Fruit fly (Drosophila melanogaster) whole organism, embryonic: ENCODE measurements around the gene mTerf3.

Source experiments
- Atf6 ChIP-seq: fragments of 200-800 bp; sonication (Bioruptor generic); IDR thresholded peaks from 2 replicates; pipeline ENCODE4 v1.3.6; 2022; ENCODE audit warnings: missing biosample characterization, missing genetic modification characterization
- Bdp1 ChIP-seq: fragments of 200-800 bp; sonication (Bioruptor generic); optimal IDR thresholded peaks from 3 replicates; lab custom pipeline; 2016; ENCODE audit warnings: missing biosample characterization, missing genetic modification characterization
- CG11504 ChIP-seq: fragments of 200-800 bp; sonication (Bioruptor generic); optimal IDR thresholded peaks from 3 replicates; lab custom pipeline; 2019; ENCODE audit warnings: missing biosample characterization, mild to moderate bottlenecking, missing genetic modification characterization, moderate library complexity
- CG12071 ChIP-seq: fragments of 200-800 bp; sonication (Bioruptor generic); optimal IDR thresholded peaks from 3 replicates; lab custom pipeline; 2018; ENCODE audit warnings: missing biosample characterization, mild to moderate bottlenecking, missing genetic modification characterization
- CG12391 ChIP-seq: fragments of 200-800 bp; sonication (Bioruptor generic); optimal IDR thresholded peaks from 3 replicates; lab custom pipeline; 2018; ENCODE audit warnings: missing biosample characterization, mild to moderate bottlenecking, missing genetic modification characterization, moderate library complexity
- CG13424 ChIP-seq: fragments of 200-800 bp; sonication (Bioruptor generic); optimal IDR thresholded peaks from 2 replicates; lab custom pipeline; 2019; ENCODE audit warnings: missing biosample characterization, mild to moderate bottlenecking, missing genetic modification characterization, moderate library complexity
- CG15073 ChIP-seq: fragments of 200-800 bp; sonication (Bioruptor generic); optimal IDR thresholded peaks from 2 replicates; lab custom pipeline; 2016; ENCODE audit warnings: missing biosample characterization, missing genetic modification characterization
- CG15514 ChIP-seq: fragments of 200-800 bp; sonication (Bioruptor generic); optimal IDR thresholded peaks from 3 replicates; lab custom pipeline; 2017; ENCODE audit warnings: missing biosample characterization, missing genetic modification characterization, mild to moderate bottlenecking, moderate library complexity, missing genetic modification reagents
- CG17186 ChIP-seq: fragments of 200-800 bp; sonication (Bioruptor generic); optimal IDR thresholded peaks from 3 replicates; lab custom pipeline; 2017; ENCODE audit warnings: missing biosample characterization, missing genetic modification reagents, missing genetic modification characterization
- CG18011 ChIP-seq: fragments of 200-800 bp; sonication (Bioruptor generic); optimal IDR thresholded peaks from 2 replicates; lab custom pipeline; 2017; ENCODE audit warnings: missing biosample characterization, missing genetic modification characterization, mild to moderate bottlenecking, moderate library complexity, missing genotype
- CG3065 ChIP-seq: fragments of 200-800 bp; sonication (Bioruptor generic); optimal IDR thresholded peaks from 2 replicates; lab custom pipeline; 2016; ENCODE audit warnings: missing biosample characterization, missing genetic modification characterization
- CG31388 ChIP-seq: fragments of 200-800 bp; sonication (Bioruptor generic); optimal IDR thresholded peaks from 2 replicates; lab custom pipeline; 2016; ENCODE audit warnings: missing biosample characterization, missing genetic modification characterization
- CG32532 ChIP-seq: fragments of 200-800 bp; sonication (Bioruptor generic); IDR thresholded peaks from 2 replicates; pipeline ENCODE4 v1.3.6; 2022; ENCODE audit warnings: missing biosample characterization, missing genetic modification characterization
- CG34422 ChIP-seq: fragments of 200-800 bp; sonication (Bioruptor generic); IDR thresholded peaks from 3 replicates; pipeline ENCODE4 v1.3.6; 2022; ENCODE audit warnings: missing biosample characterization, missing genetic modification characterization
- CG6654 ChIP-seq: fragments of 200-800 bp; sonication (Bioruptor generic); optimal IDR thresholded peaks from 2 replicates; lab custom pipeline; 2017; ENCODE audit warnings: missing biosample characterization, mild to moderate bottlenecking, missing genetic modification characterization
- CG7357 ChIP-seq: fragments of 200-800 bp; sonication (Bioruptor generic); IDR thresholded peaks from 3 replicates; pipeline ENCODE4 v1.3.6; 2022; ENCODE audit warnings: missing biosample characterization, missing genetic modification characterization
- CG7745 ChIP-seq: fragments of 200-800 bp; sonication (Bioruptor generic); optimal IDR thresholded peaks from 2 replicates; lab custom pipeline; 2018; ENCODE audit warnings: missing biosample characterization, mild to moderate bottlenecking, missing genetic modification characterization, moderate library complexity
- CG9215 ChIP-seq: fragments of 200-800 bp; sonication (Bioruptor generic); IDR thresholded peaks from 2 replicates; pipeline ENCODE4 v1.3.6; 2022; ENCODE audit warnings: missing biosample characterization, missing genetic modification characterization
- CG9797 ChIP-seq: fragments of 200-800 bp; sonication (Bioruptor generic); optimal IDR thresholded peaks from 3 replicates; lab custom pipeline; 2018; ENCODE audit warnings: missing biosample characterization, mild to moderate bottlenecking, missing genetic modification characterization
- CG9876 ChIP-seq: fragments of 200-800 bp; sonication (Bioruptor generic); optimal IDR thresholded peaks from 2 replicates; lab custom pipeline; 2016; ENCODE audit warnings: missing biosample characterization, missing genetic modification characterization
- CG9932 ChIP-seq: fragments of 200-800 bp; sonication (Bioruptor generic); IDR thresholded peaks from 2 replicates; pipeline ENCODE4 v1.3.6; 2022; ENCODE audit warnings: missing biosample characterization, missing genetic modification characterization
- Camta ChIP-seq: fragments of 200-800 bp; sonication (Bioruptor generic); optimal IDR thresholded peaks from 2 replicates; lab custom pipeline; 2016; ENCODE audit warnings: missing biosample characterization, missing genetic modification characterization
- CkIIα-i1 ChIP-seq: fragments of 200-800 bp; sonication (Bioruptor generic); IDR thresholded peaks from 2 replicates; pipeline ENCODE4 v1.3.6; 2022; ENCODE audit warnings: missing biosample characterization, missing genetic modification characterization
- ERR ChIP-seq: fragments of 200-800 bp; sonication (Bioruptor generic); optimal IDR thresholded peaks from 2 replicates; lab custom pipeline; 2016; ENCODE audit warnings: missing biosample characterization, missing genetic modification characterization
- Lim3 ChIP-seq: fragments of 200-800 bp; sonication (Bioruptor generic); IDR thresholded peaks from 2 replicates; pipeline ENCODE4 v1.3.6; 2022; ENCODE audit warnings: missing biosample characterization, missing genetic modification characterization
- Meics ChIP-seq: fragments of 200-800 bp; sonication (Bioruptor generic); optimal IDR thresholded peaks from 2 replicates; lab custom pipeline; 2017; ENCODE audit warnings: missing biosample characterization, mild to moderate bottlenecking, missing genetic modification characterization
- Side ChIP-seq: fragments of 200-800 bp; sonication (Bioruptor generic); optimal IDR thresholded peaks from 2 replicates; lab custom pipeline; 2016; ENCODE audit warnings: missing biosample characterization, missing genetic modification characterization
- Six4 ChIP-seq: fragments of 200-800 bp; sonication (Bioruptor generic); optimal IDR thresholded peaks from 2 replicates; lab custom pipeline; 2016; ENCODE audit warnings: missing biosample characterization, missing genetic modification characterization
- Ssrp ChIP-seq: fragments of 200-800 bp; sonication (Bioruptor generic); optimal IDR thresholded peaks from 2 replicates; lab custom pipeline; 2018; ENCODE audit warnings: missing biosample characterization, mild to moderate bottlenecking, missing genetic modification characterization, moderate library complexity
- ase ChIP-seq: fragments of 200-800 bp; sonication (Bioruptor generic); IDR thresholded peaks from 3 replicates; pipeline ENCODE4 v1.3.6; 2022; ENCODE audit warnings: missing biosample characterization, missing genetic modification characterization
- bbx ChIP-seq: fragments of 200-800 bp; sonication (Bioruptor generic); IDR thresholded peaks from 2 replicates; pipeline ENCODE4 v1.3.6; 2022; ENCODE audit warnings: missing biosample characterization, missing genetic modification characterization; ENCODE audit not compliant: partially characterized antibody
- bowl ChIP-seq: fragments of 200-800 bp; sonication (Bioruptor generic); IDR thresholded peaks from 2 replicates; pipeline ENCODE4 v1.3.6; 2022; ENCODE audit warnings: missing biosample characterization, missing genetic modification characterization
- br ChIP-seq: fragments of >200 bp; optimal IDR thresholded peaks from 2 replicates; lab custom pipeline; 2017
- dimm ChIP-seq: fragments of 200-800 bp; sonication (Bioruptor generic); IDR thresholded peaks from 2 replicates; pipeline ENCODE4 v1.3.6; 2022; ENCODE audit warnings: missing biosample characterization, missing genetic modification characterization
- disco-r ChIP-seq: fragments of 200-800 bp; sonication (Bioruptor generic); optimal IDR thresholded peaks from 2 replicates; lab custom pipeline; 2016; ENCODE audit warnings: missing biosample characterization, missing genetic modification characterization
- fd3F ChIP-seq: fragments of 200-800 bp; sonication (Bioruptor generic); optimal IDR thresholded peaks from 2 replicates; lab custom pipeline; 2018; ENCODE audit warnings: missing biosample characterization, mild to moderate bottlenecking, missing genetic modification characterization, moderate library complexity
- gem ChIP-seq: fragments of 200-800 bp; sonication (Bioruptor generic); optimal IDR thresholded peaks from 2 replicates; lab custom pipeline; 2019; ENCODE audit warnings: missing biosample characterization, mild to moderate bottlenecking, missing genetic modification characterization, moderate library complexity
- gsb-n ChIP-seq: fragments of 200-800 bp; sonication (Bioruptor generic); optimal IDR thresholded peaks from 3 replicates; lab custom pipeline; 2018; ENCODE audit warnings: missing biosample characterization, mild to moderate bottlenecking, missing genetic modification characterization
- h ChIP-seq: fragments of >200 bp; optimal IDR thresholded peaks from 2 replicates; lab custom pipeline; 2017
- ham ChIP-seq: fragments of 200-800 bp; sonication (Bioruptor generic); IDR thresholded peaks from 2 replicates; pipeline ENCODE4 v1.3.6; 2022; ENCODE audit warnings: missing biosample characterization, missing genetic modification characterization
- hbn ChIP-seq: fragments of 200-800 bp; sonication (Bioruptor generic); IDR thresholded peaks from 2 replicates; pipeline ENCODE4 v1.3.6; 2022; ENCODE audit warnings: missing biosample characterization, missing genetic modification characterization; ENCODE audit not compliant: partially characterized antibody
- hth ChIP-seq: fragments of >200 bp; optimal IDR thresholded peaks from 2 replicates; lab custom pipeline; 2017; ENCODE audit warnings: inconsistent platforms
- ind ChIP-seq: fragments of 200-800 bp; sonication (Bioruptor generic); optimal IDR thresholded peaks from 3 replicates; lab custom pipeline; 2016; ENCODE audit warnings: missing biosample characterization, missing genetic modification characterization
- lab ChIP-seq: fragments of 200-800 bp; sonication (Bioruptor generic); optimal IDR thresholded peaks from 3 replicates; lab custom pipeline; 2017; ENCODE audit warnings: missing biosample characterization, missing genetic modification characterization, mild to moderate bottlenecking, moderate library complexity, missing genetic modification reagents
- lola ChIP-seq, 3 experiments: fragments of >200 bp in 2 of 3; fragments of 200-800 bp in 1 of 3; sonication (Bioruptor generic) in 1 of 3; optimal IDR thresholded peaks; 2 replicates each; lab custom pipeline; 2017 to 2019; ENCODE audit warnings: missing biosample characterization in 3 of 3, missing genetic modification characterization in 3 of 3, mild to moderate bottlenecking in 1 of 3, moderate library complexity in 1 of 3
- org-1 ChIP-seq: fragments of 200-800 bp; sonication (Bioruptor generic); optimal IDR thresholded peaks from 2 replicates; lab custom pipeline; 2017; ENCODE audit warnings: missing biosample characterization, missing genetic modification characterization
- peb ChIP-seq: fragments of 200-800 bp; sonication (Bioruptor generic); IDR thresholded peaks from 2 replicates; pipeline ENCODE4 v1.3.6; 2022; ENCODE audit warnings: missing biosample characterization, missing genetic modification characterization
- sisA ChIP-seq: fragments of 200-800 bp; sonication (Bioruptor generic); IDR thresholded peaks from 2 replicates; pipeline ENCODE4 v1.3.6; 2022; ENCODE audit warnings: missing biosample characterization, missing genetic modification characterization
- sr ChIP-seq: fragments of 200-800 bp; sonication (Bioruptor generic); IDR thresholded peaks from 3 replicates; pipeline ENCODE4 v1.3.6; 2022; ENCODE audit warnings: missing biosample characterization, missing genetic modification characterization
- trh ChIP-seq: fragments of 200-800 bp; sonication (Bioruptor generic); optimal IDR thresholded peaks from 2 replicates; lab custom pipeline; 2016; ENCODE audit warnings: missing biosample characterization, missing genetic modification characterization
- wdn ChIP-seq: fragments of 200-800 bp; sonication (Bioruptor generic); IDR thresholded peaks from 2 replicates; pipeline ENCODE4 v1.3.6; 2022; ENCODE audit warnings: missing biosample characterization, missing genetic modification characterization

The mTerf3 gene

dm6 chr3L:20473021-20473799 lies 47.4 kb downstream of the mTerf3 start, which contains the start of the genes CG32428 and CG5969 (continued):
- TF ChIP-seq Atf6 (GFP tag; lab: Robert Waterston, UW) (peak; percentile 9; the same call in 1 of the 2 replicates), h (lab: Kevin White, UChicago) (no peak), CkIIα-i1 (GFP tag; lab: Robert Waterston, UW) (no peak), CG12391 (tag; lab: Kevin White, UChicago) (peak; percentile 79), Lim3 (GFP tag; lab: Robert Waterston, UW) (no peak), Bdp1 (GFP tag; lab: Kevin White, UChicago) (no peak), CG7745 (tag; lab: Kevin White, UChicago) (no peak), wdn (0 out of 2 replicates have a peak, but pooled peaks have one; percentile 43), lola (GFP tag; optimal IDR thresholded peaks at IDR 0.05; lab: Kevin White, UChicago) (no peak), gsb-n (peak; percentile 42), Six4 (GFP tag; lab: Kevin White, UChicago) (peak; percentile 29), CG15514 (GFP tag; lab: Kevin White, UChicago) (peak; percentile 55), Camta (GFP tag; lab: Kevin White, UChicago) (no peak), CG11504 (tag; lab: Kevin White, UChicago) (peak; percentile 84), org-1 (no peak), CG13424 (tag; lab: Kevin White, UChicago) (peak; percentile 70), Ssrp (peak; percentile 28), trh (no peak), hth (lab: Kevin White, UChicago) (no peak), CG31388 (GFP tag; lab: Kevin White, UChicago) (no peak), Meics (peak; percentile 79), bbx (GFP tag; lab: Robert Waterston, UW) (no peak), CG6654 (GFP tag; lab: Kevin White, UChicago) (peak; percentile 4), CG9215 (GFP tag; lab: Robert Waterston, UW) (no peak; the same call in 1 of the 2 replicates), CG15073 (GFP tag; lab: Kevin White, UChicago) (no peak), CG17186 (GFP tag; lab: Kevin White, UChicago) (no peak), peb (GFP tag; lab: Robert Waterston, UW) (no peak), sisA (GFP tag; lab: Robert Waterston, UW) (peak; percentile 37; the same call in 1 of the 2 replicates), CG9932 (GFP tag; lab: Robert Waterston, UW) (peak; percentile 80), CG9876 (no peak), disco-r (GFP tag; lab: Kevin White, UChicago) (no peak), ase (GFP tag; lab: Robert Waterston, UW) (peak; percentile 50; the same call in 1 of the 3 replicates), br (lab: Kevin White, UChicago) (no peak), CG34422 (no peak), Side (GFP tag; lab: Kevin White, UChicago) (peak; percentile 6), ind (peak; percentile 68), hbn (GFP tag; lab: Robert Waterston, UW) (no peak), CG32532 (GFP tag; lab: Robert Waterston, UW) (peak; percentile 84), CG3065 (no peak), ham (GFP tag; lab: Robert Waterston, UW) (no peak), CG9797 (peak; percentile 84), CG18011 (no peak), sr (GFP tag; lab: Robert Waterston, UW) (no peak), gem (peak; percentile 80), ERR (GFP tag; lab: Kevin White, UChicago) (no peak), dimm (GFP tag; lab: Robert Waterston, UW) (no peak), fd3F (GFP tag; lab: Kevin White, UChicago) (peak; percentile 58), CG12071 (no peak), lab (GFP tag; lab: Kevin White, UChicago) (peak; percentile 72), CG7357 (peak; percentile 52; the same call in 2 of the 3 replicates), bowl (GFP tag; lab: Robert Waterston, UW) (no peak)
